Worm (Caenorhabditis elegans) whole organism, young adult: ENCODE measurements around the gene ZK666.4.

Experiments used
- aptf-2 ChIP-seq: fragments of 200-800 bp; sonication (Bioruptor generic); conservative IDR thresholded peaks from 2 replicates; pipeline ENCODE4 v1.3.6; 2022; ENCODE audit warnings: missing genetic modification reagents, missing genetic modification characterization, missing compliant biosample characterization
- hrde-1 ChIP-seq: sonication (generic microtip); optimal IDR thresholded peaks from 2 replicates; lab custom pipeline; 2016; ENCODE audit warnings: missing genetic modification characterization, mild to moderate bottlenecking, missing compliant biosample characterization, moderate library complexity, missing genotype, missing genetic modification reagents, borderline replicate concordance
- tbp1 ChIP-seq: fragments of 200-800 bp; sonication (Bioruptor generic); optimal IDR thresholded peaks from 2 replicates; lab custom pipeline; 2018; ENCODE audit warnings: mild to moderate bottlenecking, missing genetic modification characterization, missing compliant biosample characterization
- unc-130 ChIP-seq: sonication (generic microtip); optimal IDR thresholded peaks from 2 replicates; lab custom pipeline; 2016; ENCODE audit warnings: missing genetic modification reagents, missing genetic modification characterization, missing compliant biosample characterization
- unc-62 ChIP-seq: fragments of 150-350 bp; optimal IDR thresholded peaks from 2 replicates; lab custom pipeline; 2014; ENCODE audit warnings: missing biosample characterization, missing genetic modification reagents, missing genetic modification characterization

- TF ChIP-seq unc-130 (GFP tag; lab: Kevin White, UChicago) (no peak), unc-62 (GFP tag; lab: Kevin White, UChicago) (no peak), tbp1 (no peak), aptf-2 (GFP tag; lab: Robert Waterston, UW) (no peak), hrde-1 (tag; lab: Kevin White, UChicago) (no peak)
Measured at ce11 chrII:10500674-10501073, 23.6 kb downstream of the ZK666.4 start.
